Worm (Caenorhabditis elegans): ENCODE measurements around the gene hmg-12.

The hmg-12 gene

DNA sequence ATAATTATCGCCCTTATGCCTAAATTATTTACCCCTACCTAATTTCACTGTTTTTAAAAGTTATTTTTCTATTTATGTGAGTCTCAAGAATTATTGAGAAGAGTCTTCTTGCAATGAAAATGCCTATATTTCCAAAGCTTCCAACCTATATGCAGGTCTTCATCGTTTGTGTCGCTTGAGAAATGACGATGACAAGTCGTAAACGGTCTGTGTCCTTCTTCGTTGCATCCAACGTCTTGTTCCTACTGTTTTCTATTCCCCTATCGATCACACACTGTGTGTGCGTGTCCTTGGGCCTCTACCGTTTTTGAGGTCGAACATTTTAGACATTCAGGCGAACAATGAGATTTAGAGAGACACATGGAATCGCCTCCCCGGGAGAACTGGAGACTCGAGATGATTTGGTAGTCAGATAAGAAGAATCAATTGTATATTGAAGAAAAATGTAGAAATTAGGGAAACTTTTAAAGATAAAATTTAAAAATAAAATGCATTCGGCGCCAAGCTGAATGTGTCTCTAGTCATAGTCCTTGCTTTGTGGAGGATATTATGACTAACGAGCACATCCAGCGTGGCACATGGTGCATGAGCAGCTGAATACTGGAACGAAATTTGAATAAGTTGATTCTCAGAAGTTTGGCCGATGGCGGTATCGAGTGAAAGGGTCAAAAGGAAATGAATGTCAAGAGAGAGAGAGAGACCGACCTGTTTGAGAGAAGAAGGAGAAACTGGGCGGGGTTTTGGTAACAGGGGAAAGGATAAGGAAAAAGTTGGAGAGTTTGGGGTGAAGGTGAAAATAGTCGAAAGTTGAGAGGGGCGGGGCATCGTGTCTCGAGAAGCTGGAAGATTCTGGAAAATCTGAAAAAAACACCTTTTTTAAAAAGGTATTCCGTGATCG lies 35.6 kb upstream of the hmg-12 start (continued):
- TF ChIP-seq pbrm-1 (GFP tag; IDR thresholded peaks at IDR 0.05) (peak; percentile 55; the same call in 1 of the 2 replicates), repo-1 (tag; optimal IDR thresholded peaks at IDR 0.05) (peak; percentile 21), zfh-2 (GFP tag; conservative IDR thresholded peaks at IDR 0.05) (no peak), tlf-1 (GFP tag; optimal IDR thresholded peaks at IDR 0.05) (peak; percentile 74), hlh-12 (tag; optimal IDR thresholded peaks at IDR 0.05) (peak; percentile 19), Y95B8A.8 (GFP tag; IDR thresholded peaks at IDR 0.05) (peak; percentile 93), dpl-1 (GFP tag; optimal IDR thresholded peaks at IDR 0.05) (no peak), gei-17 (GFP tag; optimal IDR thresholded peaks at IDR 0.05) (no peak), F49E8.2 (tag; optimal IDR thresholded peaks at IDR 0.05; ENCODE audit: insufficient read depth) (peak; percentile 81), hlh-26 (GFP tag; conservative IDR thresholded peaks at IDR 0.05) (no peak), efl-1 (GFP tag; optimal IDR thresholded peaks at IDR 0.05) (peak; percentile 44), fkh-3 (tag; optimal IDR thresholded peaks at IDR 0.05) (peak; percentile 74), ceh-40 (GFP tag; IDR thresholded peaks at IDR 0.05) (peak; percentile 27; the same call in 1 of the 2 replicates), Y56A3A.18 (GFP tag; IDR thresholded peaks at IDR 0.05) (0 out of 2 replicates have a peak, but pooled peaks have one; percentile 44), sptf-2 (GFP tag; optimal IDR thresholded peaks at IDR 0.05) (no peak), F57A8.1 (GFP tag; optimal IDR thresholded peaks at IDR 0.05) (no peak), K11D2.4 (GFP tag; IDR thresholded peaks at IDR 0.05) (0 out of 2 replicates have a peak, but pooled peaks have one; percentile 31), dox-1 (GFP tag; IDR thresholded peaks at IDR 0.05) (peak; percentile 39; the same call in 1 of the 2 replicates), nhr-27 (tag; optimal IDR thresholded peaks at IDR 0.05) (peak; percentile 65), lag-1 (GFP tag; IDR thresholded peaks at IDR 0.05) (no peak), ztf-26 (tag; optimal IDR thresholded peaks at IDR 0.05) (no peak), F39B2.1 (GFP tag; IDR thresholded peaks at IDR 0.05) (0 out of 2 replicates have a peak, but pooled peaks have one; percentile 32), somi-1 (GFP tag; optimal IDR thresholded peaks at IDR 0.05) (no peak), let-526 (GFP tag; IDR thresholded peaks at IDR 0.05) (no peak), bed-2 (GFP tag; IDR thresholded peaks at IDR 0.05) (no peak), egrh-3 (GFP tag; IDR thresholded peaks at IDR 0.05) (no peak), F23B12.7 (tag; optimal IDR thresholded peaks at IDR 0.05; ENCODE audit: insufficient read depth) (no peak), ama-1 (optimal IDR thresholded peaks at IDR 0.05) (no peak), ama-1 (GFP tag; optimal IDR thresholded peaks at IDR 0.05) (peak in 1 of 2 experiments; percentile 93), lsy-27 (tag; optimal IDR thresholded peaks at IDR 0.05; ENCODE audit: borderline replicate concordance, insufficient read depth) (no peak), mxl-1 (tag; optimal IDR thresholded peaks at IDR 0.05) (peak; percentile 34), egl-18 (GFP tag; IDR thresholded peaks at IDR 0.05) (0 out of 2 replicates have a peak, but pooled peaks have one; percentile 18), F52B5.7 (tag; optimal IDR thresholded peaks at IDR 0.05) (peak; percentile 88), ceh-91 (GFP tag; IDR thresholded peaks at IDR 0.05) (0 out of 2 replicates have a peak, but pooled peaks have one; percentile 36), egl-44 (GFP tag; IDR thresholded peaks at IDR 0.05) (0 out of 2 replicates have a peak, but pooled peaks have one; percentile 25), let-607 (tag; optimal IDR thresholded peaks at IDR 0.05) (no peak), akir-1 (GFP tag; optimal IDR thresholded peaks at IDR 0.05) (no peak), hsf-1 (GFP tag; IDR thresholded peaks at IDR 0.05) (peak; percentile 78), chd-7 (tag; optimal IDR thresholded peaks at IDR 0.05) (peak; percentile 77), sea-2 (GFP tag; IDR thresholded peaks at IDR 0.05) (no peak), cebp-2 (GFP tag; IDR thresholded peaks at IDR 0.05) (no peak), Y53G8AR.9 (GFP tag; conservative IDR thresholded peaks at IDR 0.05) (peak; percentile 89), cebp-1 (GFP tag; IDR thresholded peaks at IDR 0.05) (no peak), cebp-1 (tag; optimal IDR thresholded peaks at IDR 0.05) (peak; percentile 64), ZK185.1 (tag; optimal IDR thresholded peaks at IDR 0.05; ENCODE audit: poor library complexity, severe bottlenecking) (no peak), tbx-9 (tag; optimal IDR thresholded peaks at IDR 0.05; ENCODE audit: borderline replicate concordance) (no peak)

Measured in whole organism, young adult.